Worm (Caenorhabditis elegans) whole organism, L1 larva: ENCODE results near the gene F36H1.3.

Experiments used
- aha-1 ChIP-seq: fragments of 150-350 bp; optimal IDR thresholded peaks from 2 replicates; lab custom pipeline; 2014; ENCODE audit warnings: missing biosample characterization, missing genetic modification characterization
- ama-1 ChIP-seq: fragments of 150-350 bp; optimal IDR thresholded peaks from 2 replicates; lab custom pipeline; 2014
- efl-1 ChIP-seq, 4 experiments: fragments of 150-350 bp; optimal IDR thresholded peaks in 3 of 4; peaks in 1 of 4; 1 replicate in 1 of 4; 2 replicates in 3 of 4; lab custom pipeline; 2014; ENCODE audit warnings: missing biosample characterization in 2 of 4, missing genetic modification characterization in 2 of 4, missing genetic modification reagents in 2 of 4
- fkh-10 ChIP-seq: sonication (generic microtip); optimal IDR thresholded peaks from 2 replicates; lab custom pipeline; 2017; ENCODE audit warnings: missing biosample characterization, missing genetic modification reagents, missing genetic modification characterization
- mdl-1 ChIP-seq, 2 experiments: fragments of 150-350 bp; optimal IDR thresholded peaks; 2 replicates each; lab custom pipeline; 2014 to 2017; ENCODE audit warnings: missing biosample characterization in 2 of 2, missing genetic modification characterization in 2 of 2, inconsistent platforms in 1 of 2
- nhr-237 ChIP-seq: fragments of 150-350 bp; optimal IDR thresholded peaks from 2 replicates; lab custom pipeline; 2014; ENCODE audit warnings: missing biosample characterization, missing genetic modification characterization
- nhr-76 ChIP-seq: sonication (generic microtip); optimal IDR thresholded peaks from 2 replicates; lab custom pipeline; 2017; ENCODE audit warnings: missing biosample characterization, missing genetic modification characterization
- swsn-7 ChIP-seq: sonication (generic microtip); optimal IDR thresholded peaks from 2 replicates; lab custom pipeline; 2016; ENCODE audit warnings: missing genetic modification characterization, missing compliant biosample characterization
- unc-130 ChIP-seq: fragments of 150-350 bp; optimal IDR thresholded peaks from 2 replicates; lab custom pipeline; 2017; ENCODE audit warnings: missing biosample characterization, missing genetic modification characterization, inconsistent platforms

- TF ChIP-seq fkh-10 (GFP tag; lab: Kevin White, UChicago) (no peak), unc-130 (tag; lab: Kevin White, UChicago) (peak; percentile 42), nhr-237 (tag; lab: Kevin White, UChicago) (no peak), nhr-76 (tag; lab: Kevin White, UChicago) (no peak), ama-1 (lab: Kevin White, UChicago) (no peak), swsn-7 (peak; percentile 79), mdl-1 (tag; optimal IDR thresholded peaks at IDR 0.05; lab: Kevin White, UChicago) (peak in 1 of 2 experiments; percentile 61), aha-1 (no peak), efl-1 (optimal IDR thresholded peaks at IDR 0.05; lab: Kevin White, UChicago) (peak; percentile 66 to 78), efl-1 (GFP tag; optimal IDR thresholded peaks at IDR 0.05 in 1 of 2; lab: Kevin White, UChicago) (peak; percentile 68 to 96)
These were observed 13.7 kb upstream of the F36H1.3 start, which contains the start of gene fkb-1 for ce11 chrIV:11036222-11036621.
